Worm (Caenorhabditis elegans) whole organism, early embryonic: Measurements from ENCODE around the gene npp-23.
A peak's percentile ranks its signal among the peaks of the same experiment; 100 is the strongest.

Experiments
- B0310.2 ChIP-seq: sonication (generic microtip); optimal IDR thresholded peaks from 2 replicates; lab custom pipeline; 2016; ENCODE audit warnings: mild to moderate bottlenecking, missing genetic modification characterization, missing compliant biosample characterization
- F13C5.2 ChIP-seq: sonication (generic microtip); optimal IDR thresholded peaks from 2 replicates; lab custom pipeline; 2017; ENCODE audit warnings: mild to moderate bottlenecking, missing genetic modification characterization, inconsistent platforms, missing compliant biosample characterization
- aly-1 ChIP-seq: sonication (generic microtip); optimal IDR thresholded peaks from 2 replicates; lab custom pipeline; 2016; ENCODE audit warnings: missing genetic modification characterization, missing compliant biosample characterization
- ama-1 ChIP-seq: fragments of 150-350 bp; optimal IDR thresholded peaks from 2 replicates; lab custom pipeline; 2014
- ceh-13 ChIP-seq: fragments of 200-800 bp; sonication (Bioruptor generic); optimal IDR thresholded peaks from 2 replicates; lab custom pipeline; 2018; ENCODE audit warnings: mild to moderate bottlenecking, missing genetic modification characterization, missing compliant biosample characterization
- ceh-36 ChIP-seq: sonication (generic microtip); optimal IDR thresholded peaks from 2 replicates; lab custom pipeline; 2016; ENCODE audit warnings: missing genetic modification characterization, inconsistent platforms, missing compliant biosample characterization
- ets-7 ChIP-seq: sonication (generic microtip); optimal IDR thresholded peaks from 2 replicates; lab custom pipeline; 2016; ENCODE audit warnings: missing genotype, missing genetic modification characterization, missing compliant biosample characterization
- flt-1 ChIP-seq: fragments of 200-800 bp; sonication (Bioruptor generic); IDR thresholded peaks from 2 replicates; pipeline ENCODE4 v1.3.6; 2022; ENCODE audit warnings: missing genetic modification characterization, missing compliant biosample characterization
- hmbx-1 ChIP-seq: sonication (generic microtip); optimal IDR thresholded peaks from 2 replicates; lab custom pipeline; 2016; ENCODE audit warnings: mild to moderate bottlenecking, missing genetic modification characterization, missing compliant biosample characterization
- hmg-4 ChIP-seq: fragments of 200-800 bp; sonication (Bioruptor generic); optimal IDR thresholded peaks from 2 replicates; lab custom pipeline; 2018; ENCODE audit warnings: mild to moderate bottlenecking, missing genetic modification characterization, missing compliant biosample characterization
- hnd-1 ChIP-seq: sonication (generic microtip); optimal IDR thresholded peaks from 2 replicates; lab custom pipeline; 2016; ENCODE audit warnings: missing genetic modification characterization, missing compliant biosample characterization
- pes-1 ChIP-seq: fragments of 200-800 bp; sonication (Bioruptor generic); IDR thresholded peaks from 2 replicates; pipeline ENCODE4 v1.3.6; 2022; ENCODE audit warnings: missing genetic modification reagents, missing genetic modification characterization, missing compliant biosample characterization
- scrt-1 ChIP-seq: fragments of 200-800 bp; sonication (Bioruptor generic); IDR thresholded peaks from 2 replicates; pipeline ENCODE4 v1.3.6; 2022; ENCODE audit warnings: missing genetic modification characterization, missing compliant biosample characterization
- sea-1 ChIP-seq: fragments of 200-800 bp; sonication (Bioruptor generic); conservative IDR thresholded peaks from 2 replicates; pipeline ENCODE4 v1.3.6; 2022; ENCODE audit warnings: missing genetic modification characterization, missing compliant biosample characterization
- tbx-11 ChIP-seq: fragments of 200-800 bp; sonication (Bioruptor generic); IDR thresholded peaks from 2 replicates; pipeline ENCODE4 v1.3.6; 2022; ENCODE audit warnings: missing genetic modification characterization, missing compliant biosample characterization
- tbx-37 ChIP-seq: fragments of 200-800 bp; sonication (Bioruptor generic); conservative IDR thresholded peaks from 2 replicates; pipeline ENCODE4 v1.3.6; 2022; ENCODE audit warnings: missing genetic modification reagents, missing genetic modification characterization, missing compliant biosample characterization
- tra-4 ChIP-seq: sonication (generic microtip); optimal IDR thresholded peaks from 2 replicates; lab custom pipeline; 2017; ENCODE audit warnings: missing genetic modification characterization, missing compliant biosample characterization

Gene npp-23

DNA sequence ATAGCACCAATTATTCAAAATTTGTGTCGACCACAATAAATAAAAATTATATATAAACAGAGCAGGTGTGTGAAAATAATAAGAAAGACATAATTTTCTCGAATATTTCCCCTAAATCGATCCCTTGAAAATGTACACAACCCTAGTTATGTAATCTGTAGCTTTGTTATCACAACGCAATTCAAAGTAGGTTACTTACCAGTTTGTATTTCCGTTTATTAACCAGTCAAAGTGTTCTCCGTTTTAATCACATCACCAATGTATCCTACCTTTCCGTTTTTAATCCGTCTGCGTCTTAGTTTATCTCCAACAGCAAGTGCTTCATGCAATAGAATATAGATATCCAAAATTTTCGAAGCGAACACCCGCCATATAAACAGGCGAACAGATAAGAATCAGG, 16.2 kb downstream of the npp-23 start:
- TF ChIP-seq F13C5.2 (tag; lab: Kevin White, UChicago), result no peak
- no peak for TF ChIP-seq ama-1 (lab: Kevin White, UChicago)
- TF ChIP-seq ceh-13, result no peak
- no peak for TF ChIP-seq hmbx-1 (tag; lab: Kevin White, UChicago)
- no peak for TF ChIP-seq tra-4 (tag; lab: Kevin White, UChicago)
- no peak for TF ChIP-seq pes-1 (GFP tag; lab: Robert Waterston, UW)
- no peak for TF ChIP-seq B0310.2 (tag; lab: Kevin White, UChicago)
- TF ChIP-seq tbx-37 (GFP tag; lab: Robert Waterston, UW), result no peak
- TF ChIP-seq sea-1 (GFP tag; lab: Robert Waterston, UW), result no peak
- TF ChIP-seq tbx-11 (GFP tag; lab: Robert Waterston, UW), result no peak
- TF ChIP-seq ets-7, result no peak
- TF ChIP-seq hmg-4 (GFP tag; lab: Kevin White, UChicago), result no peak
- no peak for TF ChIP-seq aly-1 (tag; lab: Kevin White, UChicago)
- TF ChIP-seq scrt-1 (GFP tag; lab: Robert Waterston, UW), result no peak
- TF ChIP-seq ceh-36 (tag; lab: Kevin White, UChicago), result no peak
- no peak for TF ChIP-seq hnd-1 (tag; lab: Kevin White, UChicago)
- TF ChIP-seq flt-1 (GFP tag; lab: Robert Waterston, UW), result no peak

- TF ChIP-seq pes-1 (GFP tag; lab: Robert Waterston, UW) (no peak), ceh-13 (no peak), flt-1 (GFP tag; lab: Robert Waterston, UW) (no peak), hmg-4 (GFP tag; lab: Kevin White, UChicago) (no peak), ceh-36 (tag; lab: Kevin White, UChicago) (no peak), hnd-1 (tag; lab: Kevin White, UChicago) (no peak), aly-1 (tag; lab: Kevin White, UChicago) (no peak), tbx-37 (GFP tag; lab: Robert Waterston, UW) (no peak), ets-7 (no peak), scrt-1 (GFP tag; lab: Robert Waterston, UW) (no peak), F13C5.2 (tag; lab: Kevin White, UChicago) (no peak), hmbx-1 (tag; lab: Kevin White, UChicago) (no peak), B0310.2 (tag; lab: Kevin White, UChicago) (no peak), sea-1 (GFP tag; lab: Robert Waterston, UW) (no peak), tra-4 (tag; lab: Kevin White, UChicago) (no peak)
Observed at ce11 chrIV:8852194-8852593, 17.3 kb downstream of the npp-23 start, which contains the start of gene alp-1. Gene alp-1, plus strand, starts transcription at chrIV:8852494.

DNA sequence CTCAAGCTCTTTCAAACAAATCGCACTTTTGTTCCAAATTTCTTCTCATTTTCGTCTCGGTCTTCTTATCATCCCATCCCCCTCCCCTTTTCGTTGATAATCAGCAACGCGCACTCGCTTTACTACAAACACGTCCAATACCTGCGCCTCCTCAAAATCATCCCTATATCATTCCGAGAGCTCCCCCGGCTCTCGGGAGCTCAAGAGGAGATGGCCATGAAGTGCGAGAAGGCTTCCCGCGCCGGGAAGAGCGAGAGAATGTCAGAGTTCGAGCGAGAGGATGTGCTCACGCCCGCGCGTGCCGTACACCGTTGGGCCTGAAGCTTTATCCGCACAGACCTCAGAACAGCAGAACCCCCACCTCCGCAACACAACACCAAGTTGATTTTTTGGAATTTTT, 18.7 kb downstream of the npp-23 start:
- TF ChIP-seq ets-7 (no peak), aly-1 (tag; lab: Kevin White, UChicago) (peak; percentile 48)

DNA sequence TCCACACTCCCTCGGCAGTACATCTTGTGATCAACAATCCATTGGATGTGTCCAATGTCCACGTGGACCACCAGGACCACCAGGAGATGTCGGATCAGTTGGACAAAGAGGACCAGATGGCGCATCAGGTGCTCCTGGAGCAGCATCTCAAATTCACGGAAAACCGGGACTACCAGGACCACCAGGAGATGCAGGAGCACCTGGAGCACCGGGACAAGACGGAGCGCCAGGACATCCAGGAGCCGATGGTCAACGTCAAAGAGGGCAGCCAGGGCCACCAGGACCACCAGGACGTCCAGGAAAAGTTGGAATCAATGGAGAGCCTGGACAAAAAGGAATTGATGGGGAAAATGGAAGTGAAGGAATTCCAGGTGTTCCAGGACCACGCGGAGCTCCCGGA, 20.5 kb downstream of the npp-23 start:
- TF ChIP-seq flt-1 (GFP tag; lab: Robert Waterston, UW) (no peak), pes-1 (GFP tag; lab: Robert Waterston, UW) (no peak), ets-7 (no peak), hmg-4 (GFP tag; lab: Kevin White, UChicago) (no peak)

- TF ChIP-seq hmbx-1 (tag; lab: Kevin White, UChicago) (no peak), aly-1 (tag; lab: Kevin White, UChicago) (no peak), F13C5.2 (tag; lab: Kevin White, UChicago) (no peak), pes-1 (GFP tag; lab: Robert Waterston, UW) (no peak), sea-1 (GFP tag; lab: Robert Waterston, UW) (no peak), hnd-1 (tag; lab: Kevin White, UChicago) (no peak), flt-1 (GFP tag; lab: Robert Waterston, UW) (no peak), ets-7 (no peak), ama-1 (lab: Kevin White, UChicago) (no peak), B0310.2 (tag; lab: Kevin White, UChicago) (no peak), tbx-37 (GFP tag; lab: Robert Waterston, UW) (no peak), tbx-11 (GFP tag; lab: Robert Waterston, UW) (no peak)
Observed at ce11 chrIV:8847918-8848317, 21.6 kb downstream of the npp-23 start, which contains the start of gene col-118. Gene col-118, plus strand, starts transcription at chrIV:8848218.

ce11 chrIV:8845922-8846321, 23.6 kb downstream of the npp-23 start:
- TF ChIP-seq hmbx-1 (tag; lab: Kevin White, UChicago), result no peak
- no peak for TF ChIP-seq sea-1 (GFP tag; lab: Robert Waterston, UW)
- no peak for TF ChIP-seq aly-1 (tag; lab: Kevin White, UChicago)
- TF ChIP-seq tbx-37 (GFP tag; lab: Robert Waterston, UW), result no peak
- TF ChIP-seq pes-1 (GFP tag; lab: Robert Waterston, UW), result no peak
- TF ChIP-seq tbx-11 (GFP tag; lab: Robert Waterston, UW), result no peak
- no peak for TF ChIP-seq tra-4 (tag; lab: Kevin White, UChicago)
- TF ChIP-seq ama-1 (lab: Kevin White, UChicago), result no peak

ce11 chrIV:8844457-8844856, 25.0 kb downstream of the npp-23 start, which contains the start of gene T11B7.2:
Gene T11B7.2, minus strand, starts transcription at chrIV:8844557.
- TF ChIP-seq tbx-37 (GFP tag; lab: Robert Waterston, UW) (no peak), sea-1 (GFP tag; lab: Robert Waterston, UW) (no peak), ceh-13 (no peak), hnd-1 (tag; lab: Kevin White, UChicago) (no peak), ceh-36 (tag; lab: Kevin White, UChicago) (no peak), scrt-1 (GFP tag; lab: Robert Waterston, UW) (no peak), B0310.2 (tag; lab: Kevin White, UChicago) (no peak), hmbx-1 (tag; lab: Kevin White, UChicago) (no peak), aly-1 (tag; lab: Kevin White, UChicago) (no peak), ama-1 (lab: Kevin White, UChicago) (no peak), F13C5.2 (tag; lab: Kevin White, UChicago) (no peak), flt-1 (GFP tag; lab: Robert Waterston, UW) (no peak), hmg-4 (GFP tag; lab: Kevin White, UChicago) (no peak), tbx-11 (GFP tag; lab: Robert Waterston, UW) (no peak), ets-7 (no peak)
